Worm (Caenorhabditis elegans) whole organism, L2 larva: ENCODE data around the gene Y68A4A.10.

Experiments used
- R02D3.7 ChIP-seq: fragments of 150-350 bp; optimal IDR thresholded peaks from 2 replicates; lab custom pipeline; 2014; ENCODE audit warnings: missing biosample characterization, missing genetic modification characterization
- Y55F3AM.14 ChIP-seq: fragments of 200-800 bp; sonication (Bioruptor generic); optimal IDR thresholded peaks from 2 replicates; lab custom pipeline; 2018; ENCODE audit warnings: mild to moderate bottlenecking, missing genetic modification characterization, missing compliant biosample characterization
- ama-1 ChIP-seq: fragments of 150-350 bp; optimal IDR thresholded peaks from 2 replicates; lab custom pipeline; 2018; ENCODE audit warnings: inconsistent platforms
- ceh-82 ChIP-seq: fragments of 150-350 bp; optimal IDR thresholded peaks from 2 replicates; lab custom pipeline; 2014; ENCODE audit warnings: missing biosample characterization, missing genetic modification characterization
- lin-39 ChIP-seq: fragments of 150-350 bp; optimal IDR thresholded peaks from 2 replicates; lab custom pipeline; 2014; ENCODE audit warnings: missing biosample characterization, missing genetic modification reagents, missing genetic modification characterization
- mab-5 ChIP-seq: fragments of 150-350 bp; optimal IDR thresholded peaks from 2 replicates; lab custom pipeline; 2014; ENCODE audit warnings: missing biosample characterization, missing genetic modification characterization
- nhr-10 ChIP-seq: sonication (generic microtip); optimal IDR thresholded peaks from 2 replicates; lab custom pipeline; 2017; ENCODE audit warnings: missing biosample characterization, missing genetic modification characterization
- nhr-11 ChIP-seq: fragments of 150-350 bp; optimal IDR thresholded peaks from 2 replicates; lab custom pipeline; 2014; ENCODE audit warnings: missing biosample characterization, missing genetic modification characterization
- nhr-23 ChIP-seq: fragments of 150-350 bp; optimal IDR thresholded peaks from 2 replicates; lab custom pipeline; 2014; ENCODE audit warnings: missing biosample characterization, missing genetic modification reagents, missing genetic modification characterization
- skn-1 ChIP-seq: sonication (generic microtip); optimal IDR thresholded peaks from 2 replicates; lab custom pipeline; 2017; ENCODE audit warnings: missing biosample characterization, missing genetic modification characterization
- unc-39 ChIP-seq: fragments of 150-350 bp; optimal IDR thresholded peaks from 2 replicates; lab custom pipeline; 2014; ENCODE audit warnings: missing biosample characterization, missing genetic modification characterization
- unc-55 ChIP-seq: fragments of 150-350 bp; sonication (generic microtip); optimal IDR thresholded peaks from 3 replicates; lab custom pipeline; 2014; ENCODE audit warnings: missing biosample characterization, missing genetic modification reagents, missing genetic modification characterization
- ztf-11 ChIP-seq: sonication (generic microtip); optimal IDR thresholded peaks from 2 replicates; lab custom pipeline; 2017; ENCODE audit warnings: missing biosample characterization, missing genetic modification characterization
- ztf-4 ChIP-seq: fragments of 150-350 bp; optimal IDR thresholded peaks from 2 replicates; lab custom pipeline; 2014; ENCODE audit warnings: missing biosample characterization, missing genetic modification characterization

DNA sequence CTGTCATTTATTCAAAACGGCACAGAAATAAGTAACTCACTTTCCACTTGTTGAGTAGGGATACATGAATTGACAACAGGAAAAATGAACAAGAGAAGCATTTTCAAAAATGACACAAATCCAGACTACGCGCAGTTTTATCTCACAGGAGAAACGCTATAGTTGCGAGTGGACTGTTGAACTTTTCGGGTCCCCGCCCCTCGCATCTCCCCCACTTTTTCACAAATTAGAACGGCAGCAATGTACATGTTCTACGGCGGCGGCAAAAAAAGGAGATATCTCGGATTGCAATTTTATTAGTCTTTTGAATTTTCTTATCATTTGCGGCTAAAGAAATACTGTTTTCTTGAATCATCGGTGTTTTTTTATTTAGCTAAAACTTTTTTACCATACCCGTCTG, 43.5 kb downstream of the Y68A4A.10 start, which contains the start of gene clec-242:
- TF ChIP-seq unc-39 (tag; lab: Kevin White, UChicago) (no peak), ama-1 (lab: Kevin White, UChicago) (no peak), lin-39 (tag; lab: Kevin White, UChicago) (no peak), mab-5 (no peak), nhr-10 (tag; lab: Kevin White, UChicago) (no peak), unc-55 (GFP tag; lab: Kevin White, UChicago) (no peak), ztf-4 (tag; lab: Kevin White, UChicago) (no peak), nhr-11 (tag; lab: Kevin White, UChicago) (no peak), ztf-11 (tag; lab: Kevin White, UChicago) (no peak), ceh-82 (tag; lab: Kevin White, UChicago) (no peak), R02D3.7 (tag; lab: Kevin White, UChicago) (no peak), nhr-23 (no peak), skn-1 (tag; lab: Kevin White, UChicago) (no peak), Y55F3AM.14 (GFP tag; lab: Kevin White, UChicago) (no peak)
